Worm (Caenorhabditis elegans) whole organism, L1 larva: ENCODE results near the gene igcm-2.
A peak's percentile ranks its signal among the peaks of the same experiment; 100 is the strongest.

Experiments
- C04F5.9 ChIP-seq: sonication (generic microtip); optimal IDR thresholded peaks from 2 replicates; lab custom pipeline; 2016; ENCODE audit warnings: missing genetic modification characterization, missing compliant biosample characterization
- C16A3.4 ChIP-seq: fragments of 150-350 bp; optimal IDR thresholded peaks from 2 replicates; lab custom pipeline; 2014; ENCODE audit warnings: missing biosample characterization, missing genetic modification characterization
- C34B4.2 ChIP-seq: sonication (generic microtip); optimal IDR thresholded peaks from 2 replicates; lab custom pipeline; 2017; ENCODE audit warnings: mild to moderate bottlenecking, missing genetic modification characterization, missing compliant biosample characterization
- F16B12.6 ChIP-seq: fragments of 150-350 bp; optimal IDR thresholded peaks from 2 replicates; lab custom pipeline; 2014; ENCODE audit warnings: missing biosample characterization, missing genetic modification characterization
- alr-1 ChIP-seq: fragments of 200-800 bp; sonication (Bioruptor generic); optimal IDR thresholded peaks from 2 replicates; lab custom pipeline; 2018; ENCODE audit warnings: borderline replicate concordance, mild to moderate bottlenecking, missing genetic modification characterization, missing compliant biosample characterization
- ama-1 ChIP-seq: fragments of 150-350 bp; optimal IDR thresholded peaks from 2 replicates; lab custom pipeline; 2014
- blmp-1 ChIP-seq: fragments of 150-350 bp; optimal IDR thresholded peaks from 2 replicates; lab custom pipeline; 2014; ENCODE audit warnings: missing biosample characterization, missing genetic modification characterization
- ceh-82 ChIP-seq, 3 experiments: fragments of 150-350 bp in 1 of 3; sonication (generic microtip) in 2 of 3; optimal IDR thresholded peaks; 2 replicates each; lab custom pipeline; 2014 to 2017; ENCODE audit warnings: missing biosample characterization in 3 of 3, missing genetic modification characterization in 3 of 3
- ceh-88 ChIP-seq: fragments of 200-800 bp; sonication (Bioruptor generic); IDR thresholded peaks from 2 replicates; pipeline ENCODE4 v1.3.6; 2022; ENCODE audit warnings: missing genetic modification characterization, missing compliant biosample characterization
- efl-1 ChIP-seq, 4 experiments: fragments of 150-350 bp; optimal IDR thresholded peaks in 3 of 4; peaks in 1 of 4; 1 replicate in 1 of 4; 2 replicates in 3 of 4; lab custom pipeline; 2014; ENCODE audit warnings: missing biosample characterization in 2 of 4, missing genetic modification characterization in 2 of 4, missing genetic modification reagents in 2 of 4
- elt-2 ChIP-seq: sonication (generic microtip); optimal IDR thresholded peaks from 2 replicates; lab custom pipeline; 2016; ENCODE audit warnings: missing genetic modification characterization, mild to moderate bottlenecking, inconsistent platforms, missing compliant biosample characterization, missing genetic modification reagents
- elt-3 ChIP-seq, 6 experiments: fragments of 150-350 bp in 1 of 6; sonication (generic microtip); optimal IDR thresholded peaks; 2 replicates each; lab custom pipeline; 2017 to 2018; ENCODE audit warnings: missing biosample characterization in 6 of 6, missing genetic modification characterization in 6 of 6, inconsistent platforms in 1 of 6
- ets-5 ChIP-seq: fragments of 200-800 bp; sonication (Bioruptor generic); IDR thresholded peaks from 2 replicates; pipeline ENCODE4 v1.3.6; 2022; ENCODE audit warnings: missing genetic modification characterization, missing compliant biosample characterization
- fkh-10 ChIP-seq: sonication (generic microtip); optimal IDR thresholded peaks from 2 replicates; lab custom pipeline; 2017; ENCODE audit warnings: missing biosample characterization, missing genetic modification reagents, missing genetic modification characterization
- fkh-4 ChIP-seq: sonication (generic microtip); optimal IDR thresholded peaks from 2 replicates; lab custom pipeline; 2016; ENCODE audit warnings: missing compliant biosample characterization, missing genetic modification characterization, borderline replicate concordance
- fkh-8 ChIP-seq: sonication (generic microtip); optimal IDR thresholded peaks from 2 replicates; lab custom pipeline; 2016; ENCODE audit warnings: mild to moderate bottlenecking, missing genetic modification characterization, missing compliant biosample characterization
- grh-1 ChIP-seq: fragments of 200-800 bp; sonication (Bioruptor generic); IDR thresholded peaks from 2 replicates; pipeline ENCODE4 v1.3.6; 2022; ENCODE audit warnings: missing genetic modification reagents, missing genetic modification characterization, missing compliant biosample characterization
- hlh-17 ChIP-seq: fragments of 200-800 bp; sonication (Bioruptor generic); optimal IDR thresholded peaks from 2 replicates; lab custom pipeline; 2018; ENCODE audit warnings: missing genetic modification characterization, mild to moderate bottlenecking, missing compliant biosample characterization, moderate library complexity, borderline replicate concordance
- hpl-2 ChIP-seq: fragments of 150-350 bp; optimal IDR thresholded peaks from 2 replicates; lab custom pipeline; 2014; ENCODE audit warnings: missing biosample characterization, missing genetic modification reagents, missing genetic modification characterization
- lin-13 ChIP-seq: fragments of 150-350 bp; optimal IDR thresholded peaks from 2 replicates; lab custom pipeline; 2014; ENCODE audit warnings: missing biosample characterization, missing genetic modification reagents, missing genetic modification characterization
- lin-14 ChIP-seq: fragments of 200-800 bp; sonication (Bioruptor generic); optimal IDR thresholded peaks from 2 replicates; lab custom pipeline; 2018; ENCODE audit warnings: mild to moderate bottlenecking, missing genetic modification characterization, moderate library complexity, missing compliant biosample characterization
- lin-39 ChIP-seq: fragments of 150-350 bp; optimal IDR thresholded peaks from 2 replicates; lab custom pipeline; 2014; ENCODE audit warnings: missing biosample characterization, missing genetic modification reagents, missing genetic modification characterization
- lir-3 ChIP-seq: sonication (generic microtip); optimal IDR thresholded peaks from 2 replicates; lab custom pipeline; 2016; ENCODE audit warnings: mild to moderate bottlenecking, missing genetic modification characterization, moderate library complexity, missing compliant biosample characterization; ENCODE audit not compliant: poor library complexity
- lsy-2 ChIP-seq, 2 experiments: fragments of 150-350 bp; optimal IDR thresholded peaks; 2 replicates each; lab custom pipeline; 2014; ENCODE audit warnings: missing biosample characterization in 2 of 2, missing genetic modification characterization in 2 of 2
- mab-9 ChIP-seq: fragments of 200-800 bp; sonication (Bioruptor generic); IDR thresholded peaks from 2 replicates; pipeline ENCODE4 v1.3.6; 2022; ENCODE audit warnings: missing genetic modification reagents, missing genetic modification characterization, missing compliant biosample characterization
- mef-2 ChIP-seq: fragments of 150-350 bp; optimal IDR thresholded peaks from 2 replicates; lab custom pipeline; 2014; ENCODE audit warnings: missing biosample characterization, missing genetic modification characterization
- mep-1 ChIP-seq: fragments of 150-350 bp; optimal IDR thresholded peaks from 2 replicates; lab custom pipeline; 2014; ENCODE audit warnings: missing biosample characterization, missing genetic modification characterization
- nhr-12 ChIP-seq: sonication (generic microtip); optimal IDR thresholded peaks from 2 replicates; lab custom pipeline; 2017; ENCODE audit warnings: missing biosample characterization, missing genetic modification characterization
- nhr-19 ChIP-seq: fragments of 200-800 bp; sonication (Bioruptor generic); conservative IDR thresholded peaks from 2 replicates; pipeline ENCODE4 v1.3.6; 2022; ENCODE audit warnings: missing genetic modification characterization, missing compliant biosample characterization
- nhr-237 ChIP-seq: fragments of 150-350 bp; optimal IDR thresholded peaks from 2 replicates; lab custom pipeline; 2014; ENCODE audit warnings: missing biosample characterization, missing genetic modification characterization
- nhr-47 ChIP-seq: sonication (generic microtip); optimal IDR thresholded peaks from 2 replicates; lab custom pipeline; 2016; ENCODE audit warnings: mild to moderate bottlenecking, missing genetic modification characterization, moderate library complexity, missing compliant biosample characterization
- nhr-71 ChIP-seq: sonication (generic microtip); optimal IDR thresholded peaks from 2 replicates; lab custom pipeline; 2016; ENCODE audit warnings: mild to moderate bottlenecking, missing genetic modification characterization, moderate library complexity, missing compliant biosample characterization
- nhr-77 ChIP-seq: fragments of 150-350 bp; optimal IDR thresholded peaks from 2 replicates; lab custom pipeline; 2014; ENCODE audit warnings: missing biosample characterization, missing genetic modification characterization
- nhr-85 ChIP-seq: sonication (generic microtip); peaks from one replicate; lab custom pipeline; 2016; ENCODE audit warnings: missing genetic modification characterization, inconsistent platforms, missing compliant biosample characterization
- pag-3 ChIP-seq: sonication (generic microtip); optimal IDR thresholded peaks from 2 replicates; lab custom pipeline; 2017; ENCODE audit warnings: missing genetic modification characterization, mild to moderate bottlenecking, missing compliant biosample characterization, antibody characterized with exemption, borderline replicate concordance; ENCODE audit not compliant: insufficient read depth
- rnt-1 ChIP-seq: sonication (generic microtip); optimal IDR thresholded peaks from 2 replicates; lab custom pipeline; 2016; ENCODE audit warnings: mild to moderate bottlenecking, missing genetic modification characterization, moderate library complexity, missing compliant biosample characterization
- skn-1 ChIP-seq: fragments of 150-350 bp; optimal IDR thresholded peaks from 2 replicates; lab custom pipeline; 2014; ENCODE audit warnings: missing biosample characterization, missing genetic modification characterization
- snpc-4 ChIP-seq: fragments of 150-350 bp; optimal IDR thresholded peaks from 2 replicates; lab custom pipeline; 2014; ENCODE audit warnings: missing biosample characterization, missing genetic modification characterization
- sox-4 ChIP-seq: sonication (generic microtip); optimal IDR thresholded peaks from 2 replicates; lab custom pipeline; 2016; ENCODE audit warnings: missing genetic modification characterization, missing compliant biosample characterization
- sup-37 ChIP-seq: fragments of 200-800 bp; sonication (Bioruptor generic); optimal IDR thresholded peaks from 2 replicates; lab custom pipeline; 2018; ENCODE audit warnings: mild to moderate bottlenecking, missing genetic modification characterization, missing compliant biosample characterization
- swsn-7 ChIP-seq: sonication (generic microtip); optimal IDR thresholded peaks from 2 replicates; lab custom pipeline; 2016; ENCODE audit warnings: missing genetic modification characterization, missing compliant biosample characterization
- tbx-2 ChIP-seq: sonication (generic microtip); optimal IDR thresholded peaks from 2 replicates; lab custom pipeline; 2016; ENCODE audit warnings: missing genetic modification characterization, missing compliant biosample characterization
- tlp-1 ChIP-seq: fragments of 150-350 bp; optimal IDR thresholded peaks from 2 replicates; lab custom pipeline; 2014; ENCODE audit warnings: missing biosample characterization, missing genetic modification characterization
- unc-130 ChIP-seq: fragments of 150-350 bp; optimal IDR thresholded peaks from 2 replicates; lab custom pipeline; 2017; ENCODE audit warnings: missing biosample characterization, missing genetic modification characterization, inconsistent platforms
- xbp-1 ChIP-seq: sonication (generic microtip); optimal IDR thresholded peaks from 2 replicates; lab custom pipeline; 2016; ENCODE audit warnings: missing genetic modification characterization, missing compliant biosample characterization
- zag-1 ChIP-seq: fragments of 150-350 bp; optimal IDR thresholded peaks from 2 replicates; lab custom pipeline; 2014; ENCODE audit warnings: missing biosample characterization, missing genetic modification characterization
- ztf-11 ChIP-seq, 2 experiments: sonication (generic microtip); optimal IDR thresholded peaks; 2 replicates each; lab custom pipeline; 2016 to 2017; ENCODE audit warnings: missing genetic modification characterization in 2 of 2, missing biosample characterization in 1 of 2, missing compliant biosample characterization in 1 of 2

igcm-2 gene

DNA sequence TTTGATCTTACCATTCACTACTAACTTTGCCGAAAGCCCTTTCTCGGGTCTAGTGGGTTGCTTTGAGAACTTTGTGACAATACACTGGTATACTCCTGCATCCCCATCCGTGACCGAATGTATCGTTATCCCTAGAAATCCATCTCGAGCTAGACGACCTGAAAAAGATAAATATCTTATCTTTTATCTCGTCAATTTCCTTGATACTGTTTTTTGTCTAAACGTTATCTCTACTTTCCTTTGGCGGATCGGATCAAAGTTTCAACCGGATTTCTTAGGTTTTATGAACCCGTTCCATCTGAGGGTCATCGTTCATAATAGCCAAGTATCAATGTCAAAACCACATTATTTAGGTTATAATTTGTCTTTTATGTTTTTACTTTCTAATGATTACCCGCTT is 6.9 kb downstream of the igcm-2 start:
- TF ChIP-seq ama-1 (no peak), efl-1 (optimal IDR thresholded peaks at IDR 0.05; lab: Kevin White, UChicago) (no peak), efl-1 (GFP tag; optimal IDR thresholded peaks at IDR 0.05 in 1 of 2; lab: Kevin White, UChicago) (peak in 1 of 2 experiments; percentile 19)

DNA sequence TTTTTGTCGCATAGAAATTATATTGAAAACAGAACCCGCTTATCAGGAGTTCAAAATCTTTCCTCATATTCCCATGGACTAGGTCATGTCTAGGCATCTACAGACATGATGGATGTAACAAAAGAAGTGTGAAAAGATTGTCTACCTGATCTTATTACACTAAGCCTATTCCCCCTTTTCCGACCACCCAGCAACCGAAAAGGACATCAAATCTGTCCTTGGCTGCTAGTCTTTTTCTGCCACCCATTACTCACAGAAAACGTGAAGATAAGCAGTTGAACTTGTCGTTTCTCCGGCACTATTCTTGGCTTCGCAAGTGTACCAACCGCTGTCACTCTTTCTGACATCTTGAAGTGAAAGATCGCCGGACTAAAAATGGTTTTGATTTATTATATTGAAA is 8.5 kb downstream of the igcm-2 start:
- TF ChIP-seq nhr-85 (tag; lab: Kevin White, UChicago) (peak; percentile 77), nhr-12 (tag; lab: Kevin White, UChicago) (no peak), lin-14 (GFP tag; lab: Kevin White, UChicago) (peak; percentile 19)
- TF ChIP-seq, all 84 proteins: peak for 2

DNA sequence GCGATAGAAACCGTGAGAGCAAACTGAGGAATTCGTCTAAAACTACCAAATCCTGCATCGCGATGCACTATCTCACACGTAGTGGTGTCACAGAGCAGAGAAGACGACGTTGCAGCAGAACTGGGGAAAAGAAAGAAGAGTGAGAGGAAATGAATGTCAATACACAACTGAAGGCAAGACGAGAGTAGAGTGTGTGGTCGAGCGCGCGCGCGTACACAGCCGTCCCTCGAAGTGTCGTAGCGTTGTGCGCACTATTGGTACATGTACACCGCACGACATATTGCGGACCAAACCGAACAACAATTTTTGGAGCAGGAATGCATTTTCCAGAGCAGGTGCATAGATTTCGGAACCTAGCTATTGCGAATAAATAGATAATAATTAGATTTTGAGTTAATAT is 13.0 kb downstream of the igcm-2 start:
- TF ChIP-seq nhr-77 (tag; lab: Kevin White, UChicago) (peak; percentile 37), fkh-10 (GFP tag; lab: Kevin White, UChicago) (peak; percentile 20), ets-5 (GFP tag; lab: Robert Waterston, UW) (no peak), grh-1 (no peak), lin-39 (tag; lab: Kevin White, UChicago) (no peak), C04F5.9 (tag; lab: Kevin White, UChicago) (no peak), lin-14 (GFP tag; lab: Kevin White, UChicago) (peak; percentile 91), unc-130 (tag; lab: Kevin White, UChicago) (peak; percentile 31), ama-1 (no peak), tlp-1 (tag; lab: Kevin White, UChicago) (no peak), sup-37 (GFP tag; lab: Kevin White, UChicago) (peak; percentile 46), sox-4 (tag; lab: Kevin White, UChicago) (no peak), nhr-71 (tag; lab: Kevin White, UChicago) (peak; percentile 71), C34B4.2 (no peak), mep-1 (tag; lab: Kevin White, UChicago) (peak; percentile 73), elt-3 (tag; optimal IDR thresholded peaks at IDR 0.05; lab: Kevin White, UChicago) (no peak), fkh-4 (no peak), nhr-237 (no peak), elt-2 (tag; lab: Kevin White, UChicago) (no peak), ceh-88 (GFP tag; lab: Robert Waterston, UW) (no peak), lin-13 (GFP tag; lab: Kevin White, UChicago) (no peak), ztf-11 (tag; optimal IDR thresholded peaks at IDR 0.05; lab: Kevin White, UChicago) (no peak), hlh-17 (GFP tag; lab: Kevin White, UChicago) (no peak), mab-9 (no peak), nhr-47 (tag; lab: Kevin White, UChicago) (peak; percentile 68), xbp-1 (tag; lab: Kevin White, UChicago) (peak; percentile 72), efl-1 (optimal IDR thresholded peaks at IDR 0.05; lab: Kevin White, UChicago) (peak; percentile 29 to 47), efl-1 (GFP tag; optimal IDR thresholded peaks at IDR 0.05 in 1 of 2; lab: Kevin White, UChicago) (peak; percentile 53 to 60), nhr-85 (tag; lab: Kevin White, UChicago) (peak; percentile 75), snpc-4 (tag; lab: Kevin White, UChicago) (no peak), F16B12.6 (tag; lab: Kevin White, UChicago) (peak; percentile 83), mef-2 (no peak), ceh-82 (tag; optimal IDR thresholded peaks at IDR 0.05; lab: Kevin White, UChicago) (peak; percentile 27 to 80 (median 50)), swsn-7 (tag; lab: Kevin White, UChicago) (peak; percentile 61), skn-1 (tag; lab: Kevin White, UChicago) (peak; percentile 61), lsy-2 (tag; optimal IDR thresholded peaks at IDR 0.05; lab: Kevin White, UChicago) (peak; percentile 33 to 66), nhr-19 (GFP tag; lab: Robert Waterston, UW) (peak; percentile 40), nhr-12 (tag; lab: Kevin White, UChicago) (no peak), zag-1 (no peak), fkh-8 (peak; percentile 85), tbx-2 (tag; lab: Kevin White, UChicago) (peak; percentile 58), rnt-1 (tag; lab: Kevin White, UChicago) (peak; percentile 54), blmp-1 (tag; lab: Kevin White, UChicago) (peak; percentile 8), C16A3.4 (tag; lab: Kevin White, UChicago) (peak; percentile 45), pag-3 (tag; lab: Kevin White, UChicago) (no peak), hpl-2 (GFP tag; lab: Kevin White, UChicago) (no peak), lir-3 (tag; lab: Kevin White, UChicago) (no peak), alr-1 (tag; lab: Kevin White, UChicago) (no peak)
